Worm (Caenorhabditis elegans) whole organism, young adult: Measurements from ENCODE around the gene T18D3.5.

Experiments
- F23B12.7 ChIP-seq: sonication (generic microtip); optimal IDR thresholded peaks from 2 replicates; lab custom pipeline; 2017; ENCODE audit warnings: missing genetic modification characterization, mild to moderate bottlenecking, missing compliant biosample characterization, antibody characterized with exemption, moderate library complexity; ENCODE audit not compliant: insufficient read depth
- F37B4.10 ChIP-seq: fragments of 200-800 bp; sonication (Bioruptor generic); IDR thresholded peaks from 2 replicates; pipeline ENCODE4 v1.3.6; 2022; ENCODE audit warnings: missing genetic modification characterization, missing compliant biosample characterization
- K11D2.4 ChIP-seq: fragments of 200-800 bp; sonication (Bioruptor generic); IDR thresholded peaks from 2 replicates; pipeline ENCODE4 v1.3.6; 2022; ENCODE audit warnings: missing genetic modification reagents, missing genetic modification characterization, missing compliant biosample characterization
- K12H6.12 ChIP-seq: fragments of 200-800 bp; sonication (Bioruptor generic); optimal IDR thresholded peaks from 2 replicates; lab custom pipeline; 2018; ENCODE audit warnings: mild to moderate bottlenecking, missing genetic modification characterization, missing compliant biosample characterization
- T07F8.4 ChIP-seq: sonication (generic microtip); optimal IDR thresholded peaks from 2 replicates; lab custom pipeline; 2016; ENCODE audit warnings: mild to moderate bottlenecking, missing genetic modification characterization, moderate library complexity, missing compliant biosample characterization
- Y56A3A.18 ChIP-seq: fragments of 200-800 bp; sonication (Bioruptor generic); IDR thresholded peaks from 2 replicates; pipeline ENCODE4 v1.3.6; 2022; ENCODE audit warnings: missing genetic modification reagents, missing genetic modification characterization, missing compliant biosample characterization
- atf-7 ChIP-seq: sonication (generic microtip); optimal IDR thresholded peaks from 2 replicates; lab custom pipeline; 2017; ENCODE audit warnings: mild to moderate bottlenecking, missing genetic modification characterization, missing compliant biosample characterization
- attf-5 ChIP-seq: fragments of 200-800 bp; sonication (Bioruptor generic); optimal IDR thresholded peaks from 2 replicates; lab custom pipeline; 2018; ENCODE audit warnings: mild to moderate bottlenecking, missing genetic modification characterization, missing compliant biosample characterization
- bed-2 ChIP-seq: fragments of 200-800 bp; sonication (Bioruptor generic); IDR thresholded peaks from 2 replicates; pipeline ENCODE4 v1.3.6; 2022; ENCODE audit warnings: missing genetic modification reagents, missing genetic modification characterization, missing compliant biosample characterization
- ccch-3 ChIP-seq: fragments of 200-800 bp; sonication (Bioruptor generic); optimal IDR thresholded peaks from 2 replicates; lab custom pipeline; 2018; ENCODE audit warnings: mild to moderate bottlenecking, missing genetic modification characterization, missing compliant biosample characterization
- cebp-1 ChIP-seq, 2 experiments: fragments of 200-800 bp in 1 of 2; sonication (Bioruptor generic) in 1 of 2; sonication (generic microtip) in 1 of 2; IDR thresholded peaks in 1 of 2; optimal IDR thresholded peaks in 1 of 2; 2 replicates each; pipeline versions ENCODE4 v1.3.6 to Lab custom; 2017 to 2022; ENCODE audit warnings: missing compliant biosample characterization in 2 of 2, missing genetic modification characterization in 2 of 2, mild to moderate bottlenecking in 1 of 2, missing genetic modification reagents in 1 of 2, moderate library complexity in 1 of 2
- ceh-27 ChIP-seq: fragments of 200-800 bp; sonication (Bioruptor generic); optimal IDR thresholded peaks from 2 replicates; lab custom pipeline; 2018; ENCODE audit warnings: mild to moderate bottlenecking, missing genetic modification characterization, moderate library complexity, missing compliant biosample characterization
- ceh-40 ChIP-seq: fragments of 200-800 bp; sonication (Bioruptor generic); IDR thresholded peaks from 2 replicates; pipeline ENCODE4 v1.3.6; 2022; ENCODE audit warnings: missing genetic modification characterization, missing compliant biosample characterization
- ceh-58 ChIP-seq: fragments of 200-800 bp; sonication (Bioruptor generic); IDR thresholded peaks from 2 replicates; pipeline ENCODE4 v1.3.6; 2022; ENCODE audit warnings: missing genetic modification characterization, missing compliant biosample characterization
- dox-1 ChIP-seq: fragments of 200-800 bp; sonication (Bioruptor generic); IDR thresholded peaks from 2 replicates; pipeline ENCODE4 v1.3.6; 2022; ENCODE audit warnings: missing genetic modification reagents, missing genetic modification characterization, missing compliant biosample characterization
- egrh-3 ChIP-seq: fragments of 200-800 bp; sonication (Bioruptor generic); IDR thresholded peaks from 2 replicates; pipeline ENCODE4 v1.3.6; 2022; ENCODE audit warnings: missing genetic modification reagents, missing genetic modification characterization, missing compliant biosample characterization
- ets-4 ChIP-seq: fragments of 200-800 bp; sonication (Bioruptor generic); optimal IDR thresholded peaks from 2 replicates; lab custom pipeline; 2018; ENCODE audit warnings: mild to moderate bottlenecking, missing genetic modification characterization, missing compliant biosample characterization
- gei-17 ChIP-seq: fragments of 200-800 bp; sonication (Bioruptor generic); optimal IDR thresholded peaks from 2 replicates; lab custom pipeline; 2018; ENCODE audit warnings: mild to moderate bottlenecking, missing genetic modification characterization, missing compliant biosample characterization
- him-1 ChIP-seq: sonication (generic microtip); optimal IDR thresholded peaks from 2 replicates; lab custom pipeline; 2016; ENCODE audit warnings: missing genotype, missing genetic modification reagents, missing genetic modification characterization, missing compliant biosample characterization
- hmg-1.2 ChIP-seq: fragments of 200-800 bp; sonication (Bioruptor generic); IDR thresholded peaks from 2 replicates; pipeline ENCODE4 v1.3.6; 2022; ENCODE audit warnings: missing genetic modification reagents, missing genetic modification characterization, missing compliant biosample characterization
- lag-1 ChIP-seq: fragments of 200-800 bp; sonication (Bioruptor generic); IDR thresholded peaks from 2 replicates; pipeline ENCODE4 v1.3.6; 2022; ENCODE audit warnings: missing genetic modification reagents, missing genetic modification characterization, missing compliant biosample characterization
- let-607 ChIP-seq, 2 experiments: fragments of 200-800 bp in 1 of 2; sonication (Bioruptor generic) in 1 of 2; sonication (generic microtip) in 1 of 2; optimal IDR thresholded peaks; 2 replicates each; lab custom pipeline; 2016 to 2018; ENCODE audit warnings: mild to moderate bottlenecking in 2 of 2, missing compliant biosample characterization in 2 of 2, missing genetic modification characterization in 2 of 2, moderate library complexity in 2 of 2, missing genotype in 1 of 2
- lin-26 ChIP-seq: fragments of 200-800 bp; sonication (Bioruptor generic); IDR thresholded peaks from 2 replicates; pipeline ENCODE4 v1.3.6; 2022; ENCODE audit warnings: missing genetic modification reagents, missing genetic modification characterization, missing compliant biosample characterization
- lin-54 ChIP-seq: fragments of 200-800 bp; sonication (Bioruptor generic); optimal IDR thresholded peaks from 2 replicates; lab custom pipeline; 2018; ENCODE audit warnings: mild to moderate bottlenecking, missing genetic modification characterization, missing compliant biosample characterization
- madf-10 ChIP-seq: sonication (generic microtip); optimal IDR thresholded peaks from 2 replicates; lab custom pipeline; 2016; ENCODE audit warnings: mild to moderate bottlenecking, missing genetic modification characterization, missing compliant biosample characterization
- madf-8 ChIP-seq: fragments of 200-800 bp; sonication (Bioruptor generic); conservative IDR thresholded peaks from 2 replicates; pipeline ENCODE4 v1.3.6; 2022; ENCODE audit warnings: missing genetic modification reagents, missing genetic modification characterization, missing compliant biosample characterization
- mcd-1 ChIP-seq: fragments of 200-800 bp; sonication (Bioruptor generic); IDR thresholded peaks from 2 replicates; pipeline ENCODE4 v1.3.6; 2022; ENCODE audit warnings: missing genetic modification reagents, missing genetic modification characterization, missing compliant biosample characterization
- mel-28 ChIP-seq: sonication (generic microtip); optimal IDR thresholded peaks from 2 replicates; lab custom pipeline; 2016; ENCODE audit warnings: borderline replicate concordance, mild to moderate bottlenecking, missing genetic modification characterization, missing compliant biosample characterization
- nfyb-1 ChIP-seq: fragments of 200-800 bp; sonication (Bioruptor generic); IDR thresholded peaks from 2 replicates; pipeline ENCODE4 v1.3.6; 2022; ENCODE audit warnings: missing genetic modification reagents, missing genetic modification characterization, missing compliant biosample characterization
- nhr-80 ChIP-seq: sonication (generic microtip); optimal IDR thresholded peaks from 2 replicates; lab custom pipeline; 2016; ENCODE audit warnings: missing genetic modification characterization, missing compliant biosample characterization
- repo-1 ChIP-seq: sonication (generic microtip); optimal IDR thresholded peaks from 2 replicates; lab custom pipeline; 2017; ENCODE audit warnings: mild to moderate bottlenecking, missing genetic modification characterization, missing compliant biosample characterization
- rpc-1 ChIP-seq, 2 experiments: fragments of 150-350 bp in 1 of 2; sonication (generic microtip) in 1 of 2; optimal IDR thresholded peaks; 2 replicates each; lab custom pipeline; 2014 to 2018; ENCODE audit warnings: missing biosample characterization in 1 of 2, missing genetic modification characterization in 1 of 2, missing genetic modification reagents in 1 of 2, missing genotype in 1 of 2
- snpc-1.1 ChIP-seq: sonication (generic microtip); optimal IDR thresholded peaks from 2 replicates; lab custom pipeline; 2017; ENCODE audit warnings: missing genetic modification characterization, mild to moderate bottlenecking, missing compliant biosample characterization, antibody characterized with exemption, moderate library complexity, missing genotype, missing genetic modification reagents; ENCODE audit not compliant: insufficient read depth
- snpc-3.4 ChIP-seq: sonication (generic microtip); optimal IDR thresholded peaks from 2 replicates; lab custom pipeline; 2017; ENCODE audit warnings: missing genetic modification characterization, mild to moderate bottlenecking, missing compliant biosample characterization, antibody characterized with exemption, moderate library complexity, missing genotype, missing genetic modification reagents
- zfh-2 ChIP-seq: fragments of 200-800 bp; sonication (Bioruptor generic); conservative IDR thresholded peaks from 2 replicates; pipeline ENCODE4 v1.3.6; 2022; ENCODE audit warnings: missing genetic modification reagents, missing genetic modification characterization, missing compliant biosample characterization
- ztf-18 ChIP-seq: sonication (generic microtip); optimal IDR thresholded peaks from 2 replicates; lab custom pipeline; 2016; ENCODE audit warnings: missing genotype, mild to moderate bottlenecking, missing genetic modification characterization, missing compliant biosample characterization
- ztf-22 ChIP-seq: fragments of 200-800 bp; sonication (Bioruptor generic); optimal IDR thresholded peaks from 2 replicates; lab custom pipeline; 2018; ENCODE audit warnings: mild to moderate bottlenecking, missing genetic modification characterization, moderate library complexity, missing compliant biosample characterization
- ztf-26 ChIP-seq: sonication (generic microtip); optimal IDR thresholded peaks from 2 replicates; lab custom pipeline; 2017; ENCODE audit warnings: missing genetic modification characterization, missing compliant biosample characterization
- ztf-6 ChIP-seq: fragments of 200-800 bp; sonication (Bioruptor generic); IDR thresholded peaks from 2 replicates; pipeline ENCODE4 v1.3.6; 2022; ENCODE audit warnings: missing genetic modification reagents, missing genetic modification characterization, missing compliant biosample characterization

The T18D3.5 gene

DNA sequence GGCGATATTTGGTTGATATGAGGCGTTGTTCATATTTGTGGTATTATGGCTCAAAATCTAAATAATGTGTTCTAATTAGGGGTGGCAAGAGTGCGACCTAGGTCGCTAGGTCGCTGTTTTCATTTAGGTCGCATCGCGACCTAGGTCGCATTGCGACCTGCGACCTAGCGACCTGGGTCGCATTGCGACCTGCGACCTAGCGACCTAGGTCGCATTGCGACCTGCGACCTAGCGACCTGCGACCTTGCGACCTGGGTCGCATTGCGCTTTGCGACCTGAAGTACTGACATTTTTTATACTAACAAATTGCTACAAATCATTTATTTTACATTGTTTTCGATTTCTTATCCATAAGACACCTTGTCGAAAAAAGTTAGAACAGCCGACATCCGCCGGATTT, 16.0 kb upstream of the T18D3.5 start:
- TF ChIP-seq ztf-6 (GFP tag; lab: Robert Waterston, UW) (0 out of 2 replicates have a peak, but pooled peaks have one; percentile 28), F37B4.10 (GFP tag; lab: Robert Waterston, UW) (0 out of 2 replicates have a peak, but pooled peaks have one; percentile 74), egrh-3 (GFP tag; lab: Robert Waterston, UW) (peak; percentile 12; the same call in 1 of the 2 replicates)

DNA sequence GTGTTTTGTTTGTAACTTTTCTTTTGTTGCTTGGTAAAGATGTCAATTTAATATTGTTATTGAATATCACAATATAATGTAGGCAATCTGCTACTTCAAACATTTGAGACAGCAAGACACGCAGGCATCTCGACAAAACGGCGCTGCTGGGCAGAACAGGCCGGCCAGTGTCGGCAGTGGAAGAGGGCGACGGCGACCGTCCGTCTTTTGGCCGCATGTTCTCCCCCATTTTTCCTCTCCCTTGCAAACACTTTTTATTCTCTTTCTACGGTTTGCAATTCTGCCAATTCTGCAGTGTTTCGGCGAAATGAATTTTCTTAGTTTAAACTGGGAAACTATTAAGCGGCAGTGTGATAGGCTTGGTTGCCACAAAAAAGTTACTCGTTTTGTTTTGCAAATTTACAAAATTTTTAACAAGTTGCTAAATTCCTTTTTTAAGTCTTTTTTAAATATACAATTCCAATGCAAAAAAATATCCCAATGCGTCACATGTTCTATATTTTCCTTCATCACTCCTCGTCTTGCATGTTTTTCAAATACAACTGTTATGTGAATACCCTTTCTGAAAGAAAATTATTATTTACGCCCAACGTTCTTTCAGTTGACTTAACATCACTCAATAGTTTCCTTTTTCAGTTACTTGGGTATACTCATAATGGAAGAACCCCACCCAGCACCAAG, 14.2 kb upstream of the T18D3.5 start, which contains the start of gene T18D3.6:
Gene T18D3.6, plus strand, starts transcription at position 631 of the 681 bp plus-strand sequence.
- TF ChIP-seq cebp-1 (GFP tag; IDR thresholded peaks at IDR 0.05; lab: Robert Waterston, UW) (no peak), cebp-1 (tag; optimal IDR thresholded peaks at IDR 0.05; lab: Kevin White, UChicago) (peak; percentile 21), ceh-58 (GFP tag; lab: Robert Waterston, UW) (no peak), nhr-80 (tag; lab: Kevin White, UChicago) (peak; percentile 72), repo-1 (tag; lab: Kevin White, UChicago) (no peak), ceh-40 (GFP tag; lab: Robert Waterston, UW) (no peak), snpc-1.1 (tag; lab: Kevin White, UChicago) (no peak), atf-7 (tag; lab: Kevin White, UChicago) (no peak), rpc-1 (optimal IDR thresholded peaks at IDR 0.05; lab: Kevin White, UChicago) (no peak), rpc-1 (tag; optimal IDR thresholded peaks at IDR 0.05; lab: Kevin White, UChicago) (no peak), snpc-3.4 (tag; lab: Kevin White, UChicago) (no peak), mcd-1 (peak; percentile 52), him-1 (tag; lab: Kevin White, UChicago) (no peak), ztf-18 (tag; lab: Kevin White, UChicago) (no peak), T07F8.4 (tag; lab: Kevin White, UChicago) (no peak), madf-8 (no peak), ccch-3 (GFP tag; lab: Kevin White, UChicago) (no peak), dox-1 (no peak), ets-4 (GFP tag; lab: Kevin White, UChicago) (no peak), K11D2.4 (GFP tag; lab: Robert Waterston, UW) (no peak), zfh-2 (GFP tag; lab: Robert Waterston, UW) (peak; percentile 90), F23B12.7 (tag; lab: Kevin White, UChicago) (no peak), bed-2 (GFP tag; lab: Robert Waterston, UW) (no peak)

DNA sequence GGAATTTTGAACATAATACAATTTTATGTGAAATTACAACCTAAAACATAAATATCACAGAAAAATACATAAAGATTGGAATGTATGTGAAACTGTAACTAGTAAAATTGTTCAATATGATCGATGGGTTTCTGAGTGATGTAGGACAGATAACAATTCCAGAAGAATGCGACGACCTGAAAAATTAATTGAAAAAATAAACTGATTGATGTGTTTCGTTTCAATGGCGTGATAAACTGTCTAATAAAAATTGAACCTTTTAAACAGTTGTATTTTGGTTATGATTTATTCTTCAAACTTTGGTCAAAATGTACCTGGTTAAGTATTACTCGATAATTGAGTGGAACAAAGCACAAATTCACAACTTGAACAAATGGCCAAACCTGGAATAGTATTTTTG, 12.3 kb upstream of the T18D3.5 start:
- TF ChIP-seq Y56A3A.18 (no peak), nhr-80 (tag; lab: Kevin White, UChicago) (peak; percentile 58), nfyb-1 (GFP tag; lab: Robert Waterston, UW) (no peak)

DNA sequence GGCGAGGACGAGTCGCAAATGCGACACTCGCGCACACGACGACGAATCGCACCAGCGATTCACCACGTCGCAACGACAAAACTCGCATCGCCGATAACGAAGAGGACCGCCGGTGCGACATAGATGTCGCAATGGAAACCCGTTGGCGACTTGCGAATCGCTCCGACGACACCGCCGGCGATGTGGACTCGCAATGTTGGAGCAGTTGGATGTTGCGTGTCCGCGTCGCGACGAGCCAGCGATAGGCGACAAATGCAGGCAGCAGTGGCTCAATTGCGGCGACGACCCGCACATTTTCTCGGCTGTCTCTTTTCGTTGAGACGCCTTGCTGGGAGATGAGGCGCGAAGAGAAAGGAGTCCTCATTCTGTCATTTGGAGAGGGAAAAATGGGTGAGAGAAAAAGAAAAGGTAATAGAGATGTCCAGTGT, 11.4 kb upstream of the T18D3.5 start:
- TF ChIP-seq lag-1 = 0 out of 2 replicates have a peak, but pooled peaks have one; percentile 10
- TF ChIP-seq gei-17 (GFP tag; lab: Kevin White, UChicago) = peak; percentile 50
- no peak for TF ChIP-seq ztf-22 (GFP tag; lab: Kevin White, UChicago)
- peak; percentile 29 for TF ChIP-seq lin-54
- peak; percentile 69 for TF ChIP-seq madf-10 (tag; lab: Kevin White, UChicago)
- no peak for TF ChIP-seq ceh-40 (GFP tag; lab: Robert Waterston, UW)
- TF ChIP-seq K12H6.12 = peak; percentile 62
- peak; percentile 13 for TF ChIP-seq ets-4 (GFP tag; lab: Kevin White, UChicago)
- TF ChIP-seq K11D2.4 (GFP tag; lab: Robert Waterston, UW) = peak; percentile 56
- TF ChIP-seq ceh-27 (GFP tag; lab: Kevin White, UChicago) = peak; percentile 61
- TF ChIP-seq cebp-1 (GFP tag; IDR thresholded peaks at IDR 0.05; lab: Robert Waterston, UW) = no peak
- TF ChIP-seq cebp-1 (tag; optimal IDR thresholded peaks at IDR 0.05; lab: Kevin White, UChicago) = peak; percentile 71
- TF ChIP-seq attf-5 (GFP tag; lab: Kevin White, UChicago) = peak; percentile 57
- peak; percentile 25 for TF ChIP-seq ztf-26 (tag; lab: Kevin White, UChicago)
- no peak for TF ChIP-seq mel-28
- TF ChIP-seq let-607 (tag; optimal IDR thresholded peaks at IDR 0.05; lab: Kevin White, UChicago) = peak; percentile 56 to 62
- TF ChIP-seq ztf-18 (tag; lab: Kevin White, UChicago) = peak; percentile 62
- TF ChIP-seq egrh-3 (GFP tag; lab: Robert Waterston, UW) = peak; percentile 59; the same call in 1 of the 2 replicates
- TF ChIP-seq F23B12.7 (tag; lab: Kevin White, UChicago) = peak; percentile 52
- TF ChIP-seq hmg-1.2 (GFP tag; lab: Robert Waterston, UW) = peak; percentile 34; the same call in 1 of the 2 replicates
- peak; percentile 62; the same call in 1 of the 2 replicates for TF ChIP-seq lin-26 (GFP tag; lab: Robert Waterston, UW)
